Worm (Caenorhabditis elegans) whole organism, L4/young adult: ENCODE data around the gene C47D12.4.
"Not testable (repeated sequence)": the region's sequence is repeated elsewhere in the genome, so short reads cannot be mapped to it uniquely, and the experiment has no call there.

Experiments used
- W03F9.2 ChIP-seq: fragments of 150-350 bp; optimal IDR thresholded peaks from 2 replicates; lab custom pipeline; 2014; ENCODE audit warnings: missing biosample characterization, missing genetic modification characterization
- him-1 ChIP-seq: sonication (generic microtip); optimal IDR thresholded peaks from 2 replicates; lab custom pipeline; 2016; ENCODE audit warnings: missing genotype, missing genetic modification reagents, missing genetic modification characterization, missing compliant biosample characterization

- TF ChIP-seq W03F9.2, him-1 (tag; lab: Kevin White, UChicago): not testable (repeated sequence)
Observed at ce11 chrII:11695161-11695944, 13.8 kb downstream of the C47D12.4 start, which contains the start of gene tars-1.
